Worm (Caenorhabditis elegans) whole organism, midembryonic: ENCODE results near the gene Y64G10A.7.

ENCODE experiments used
- T22C8.4 ChIP-seq: fragments of 200-800 bp; sonication (Bioruptor generic); IDR thresholded peaks from 2 replicates; pipeline ENCODE4 v1.3.6; 2022; ENCODE audit warnings: missing genetic modification characterization, missing compliant biosample characterization
- cog-1 ChIP-seq: sonication (generic microtip); optimal IDR thresholded peaks from 2 replicates; lab custom pipeline; 2016; ENCODE audit warnings: missing genetic modification characterization, missing compliant biosample characterization
- med-1 ChIP-seq: sonication (generic microtip); optimal IDR thresholded peaks from 2 replicates; lab custom pipeline; 2017; ENCODE audit warnings: missing genetic modification characterization, mild to moderate bottlenecking, missing compliant biosample characterization, antibody characterized with exemption, missing genetic modification reagents; ENCODE audit not compliant: insufficient read depth

Y64G10A.7 gene

ce11 chrIV:14365837-14366378 lies 74.2 kb downstream of the Y64G10A.7 start:
- TF ChIP-seq cog-1 (tag; lab: Kevin White, UChicago) (no peak), T22C8.4 (no peak), med-1 (GFP tag; lab: Kevin White, UChicago) (no peak)
